Fruit fly (Drosophila melanogaster) whole organism, embryonic: ENCODE results near the gene PpD6.
A peak's percentile ranks its signal among the peaks of the same experiment; 100 is the strongest.

Source experiments
- Adf1 ChIP-seq: fragments of 200-800 bp; sonication (Bioruptor generic); IDR thresholded peaks from 2 replicates; pipeline ENCODE4 v1.3.6; 2022; ENCODE audit warnings: missing biosample characterization, missing genetic modification characterization
- Atf6 ChIP-seq: fragments of 200-800 bp; sonication (Bioruptor generic); IDR thresholded peaks from 2 replicates; pipeline ENCODE4 v1.3.6; 2022; ENCODE audit warnings: missing biosample characterization, missing genetic modification characterization
- Awh ChIP-seq: fragments of 200-800 bp; sonication (Bioruptor generic); IDR thresholded peaks from 2 replicates; pipeline ENCODE4, ENCODE4 v1.3.6; 2022; ENCODE audit warnings: missing biosample characterization, missing genetic modification characterization
- C15 ChIP-seq: fragments of 200-800 bp; sonication (Bioruptor generic); IDR thresholded peaks from 3 replicates; pipeline ENCODE4 v1.3.6; 2022; ENCODE audit warnings: missing biosample characterization, missing genetic modification characterization
- CG10147 ChIP-seq: fragments of 200-800 bp; sonication (Bioruptor generic); optimal IDR thresholded peaks from 2 replicates; lab custom pipeline; 2019; ENCODE audit warnings: missing biosample characterization, mild to moderate bottlenecking, missing genetic modification characterization, moderate library complexity
- CG10366 ChIP-seq: fragments of 200-800 bp; sonication (Bioruptor generic); IDR thresholded peaks from 2 replicates; pipeline ENCODE4 v1.3.6; 2022; ENCODE audit warnings: missing biosample characterization, missing genetic modification characterization
- CG11085 ChIP-seq: fragments of 200-800 bp; sonication (Bioruptor generic); IDR thresholded peaks from 2 replicates; pipeline ENCODE4 v1.3.6; 2022; ENCODE audit warnings: missing biosample characterization, missing genetic modification characterization
- CG11093 ChIP-seq: fragments of 200-800 bp; sonication (Bioruptor generic); IDR thresholded peaks from 3 replicates; pipeline ENCODE4 v1.3.6; 2022; ENCODE audit warnings: missing biosample characterization, missing genetic modification characterization
- CG11695 ChIP-seq: fragments of 200-800 bp; sonication (Bioruptor generic); IDR thresholded peaks from 3 replicates; pipeline ENCODE4 v1.3.6; 2022; ENCODE audit warnings: missing biosample characterization, missing genetic modification characterization
- CG12659 ChIP-seq: fragments of 200-800 bp; sonication (Bioruptor generic); optimal IDR thresholded peaks from 3 replicates; lab custom pipeline; 2017; ENCODE audit warnings: mild to moderate bottlenecking, missing biosample characterization, missing genetic modification reagents, missing genetic modification characterization
- CG12942 ChIP-seq: fragments of 200-800 bp; sonication (Bioruptor generic); optimal IDR thresholded peaks from 3 replicates; lab custom pipeline; 2016; ENCODE audit warnings: missing biosample characterization, missing genetic modification characterization
- CG15696 ChIP-seq: fragments of 200-800 bp; sonication (Bioruptor generic); optimal IDR thresholded peaks from 2 replicates; lab custom pipeline; 2019; ENCODE audit warnings: missing biosample characterization, mild to moderate bottlenecking, missing genetic modification characterization, moderate library complexity
- CG16863 ChIP-seq: fragments of 200-800 bp; sonication (Bioruptor generic); optimal IDR thresholded peaks from 3 replicates; lab custom pipeline; 2016; ENCODE audit warnings: missing biosample characterization, missing genetic modification characterization
- CG17568 ChIP-seq: fragments of 200-800 bp; sonication (Bioruptor generic); optimal IDR thresholded peaks from 2 replicates; lab custom pipeline; 2018; ENCODE audit warnings: missing biosample characterization, mild to moderate bottlenecking, missing genetic modification characterization, moderate library complexity
- CG17912 ChIP-seq: fragments of 200-800 bp; sonication (Bioruptor generic); optimal IDR thresholded peaks from 2 replicates; lab custom pipeline; 2018; ENCODE audit warnings: missing biosample characterization, mild to moderate bottlenecking, missing genetic modification characterization
- CG1832 ChIP-seq: fragments of 200-800 bp; sonication (Bioruptor generic); optimal IDR thresholded peaks from 2 replicates; lab custom pipeline; 2017; ENCODE audit warnings: missing biosample characterization, mild to moderate bottlenecking, missing genetic modification characterization, inconsistent platforms
- CG2712 ChIP-seq: fragments of 200-800 bp; optimal IDR thresholded peaks from 3 replicates; lab custom pipeline; 2019; ENCODE audit warnings: missing biosample characterization, mild to moderate bottlenecking, missing genetic modification characterization, moderate library complexity
- CG30020 ChIP-seq: fragments of 200-800 bp; optimal IDR thresholded peaks from 2 replicates; lab custom pipeline; 2019; ENCODE audit warnings: missing biosample characterization, mild to moderate bottlenecking, missing genetic modification characterization, moderate library complexity
- CG31441 ChIP-seq: fragments of 200-800 bp; sonication (Bioruptor generic); IDR thresholded peaks from 2 replicates; pipeline ENCODE4 v1.3.6; 2022; ENCODE audit warnings: missing biosample characterization, missing genetic modification characterization
- CG34422 ChIP-seq: fragments of 200-800 bp; sonication (Bioruptor generic); IDR thresholded peaks from 3 replicates; pipeline ENCODE4 v1.3.6; 2022; ENCODE audit warnings: missing biosample characterization, missing genetic modification characterization
- CG7928 ChIP-seq: fragments of 200-800 bp; sonication (Bioruptor generic); optimal IDR thresholded peaks from 2 replicates; lab custom pipeline; 2017; ENCODE audit warnings: missing biosample characterization, mild to moderate bottlenecking, missing genetic modification characterization
- CG9876 ChIP-seq: fragments of 200-800 bp; sonication (Bioruptor generic); optimal IDR thresholded peaks from 2 replicates; lab custom pipeline; 2016; ENCODE audit warnings: missing biosample characterization, missing genetic modification characterization
- D19B ChIP-seq: fragments of 200-800 bp; sonication (Bioruptor generic); optimal IDR thresholded peaks from 2 replicates; lab custom pipeline; 2017; ENCODE audit warnings: missing biosample characterization, mild to moderate bottlenecking, missing genetic modification characterization
- Dad ChIP-seq: fragments of 200-800 bp; sonication (Bioruptor generic); optimal IDR thresholded peaks from 3 replicates; lab custom pipeline; 2016; ENCODE audit warnings: missing biosample characterization, missing genetic modification characterization
- Ets97D ChIP-seq: fragments of 200-800 bp; sonication (Bioruptor generic); optimal IDR thresholded peaks from 3 replicates; lab custom pipeline; 2016; ENCODE audit warnings: missing biosample characterization, missing genetic modification characterization
- GATAe ChIP-seq: fragments of 200-800 bp; sonication (Bioruptor generic); conservative IDR thresholded peaks from 2 replicates; pipeline ENCODE4 v1.3.6; 2022; ENCODE audit warnings: missing biosample characterization, missing genetic modification characterization
- Hr39 ChIP-seq: fragments of >200 bp; optimal IDR thresholded peaks from 2 replicates; lab custom pipeline; 2017
- Meics ChIP-seq: fragments of 200-800 bp; sonication (Bioruptor generic); optimal IDR thresholded peaks from 2 replicates; lab custom pipeline; 2017; ENCODE audit warnings: missing biosample characterization, mild to moderate bottlenecking, missing genetic modification characterization
- Mrtf ChIP-seq: fragments of 200-800 bp; sonication (Bioruptor generic); IDR thresholded peaks from 3 replicates; pipeline ENCODE4 v1.3.6; 2022; ENCODE audit warnings: missing biosample characterization, missing genetic modification characterization
- NC2α ChIP-seq: fragments of 200-800 bp; sonication (Bioruptor generic); optimal IDR thresholded peaks from 2 replicates; lab custom pipeline; 2016; ENCODE audit warnings: missing biosample characterization, missing genetic modification characterization
- Nf-YC ChIP-seq: fragments of 200-800 bp; optimal IDR thresholded peaks from 3 replicates; lab custom pipeline; 2019; ENCODE audit warnings: missing biosample characterization, mild to moderate bottlenecking, missing genetic modification characterization, moderate library complexity
- Opbp ChIP-seq: fragments of 200-800 bp; sonication (Bioruptor generic); IDR thresholded peaks from 3 replicates; pipeline ENCODE4 v1.3.6; 2022; ENCODE audit warnings: missing biosample characterization, missing genetic modification characterization; ENCODE audit not compliant: partially characterized antibody
- Optix ChIP-seq: fragments of 200-800 bp; sonication (Bioruptor generic); IDR thresholded peaks from 3 replicates; pipeline ENCODE4 v1.3.6; 2022; ENCODE audit warnings: missing biosample characterization, missing genetic modification characterization
- Pdp1 ChIP-seq, 2 experiments: fragments of 200-800 bp; sonication (Bioruptor generic); optimal IDR thresholded peaks; 3 replicates each; lab custom pipeline; 2016; ENCODE audit warnings: missing biosample characterization in 2 of 2, missing genetic modification characterization in 2 of 2, mild to moderate bottlenecking in 1 of 2, moderate library complexity in 1 of 2
- Ssrp ChIP-seq: fragments of 200-800 bp; sonication (Bioruptor generic); optimal IDR thresholded peaks from 2 replicates; lab custom pipeline; 2018; ENCODE audit warnings: missing biosample characterization, mild to moderate bottlenecking, missing genetic modification characterization, moderate library complexity
- bab2 ChIP-seq: fragments of 200-800 bp; sonication (Bioruptor generic); optimal IDR thresholded peaks from 2 replicates; lab custom pipeline; 2016; ENCODE audit warnings: missing biosample characterization, missing genetic modification characterization
- cas ChIP-seq: fragments of 200-800 bp; sonication (Bioruptor generic); IDR thresholded peaks from 2 replicates; pipeline ENCODE4 v1.3.6; 2022; ENCODE audit warnings: missing biosample characterization, missing genetic modification characterization
- crp ChIP-seq, 2 experiments: fragments of 200-800 bp; sonication (Bioruptor generic); optimal IDR thresholded peaks; 2 replicates in 1 of 2; 3 replicates in 1 of 2; lab custom pipeline; 2017; ENCODE audit warnings: missing biosample characterization in 2 of 2, missing genetic modification characterization in 2 of 2, mild to moderate bottlenecking in 1 of 2, moderate library complexity in 1 of 2
- dmrt99B ChIP-seq: fragments of 200-800 bp; sonication (Bioruptor generic); optimal IDR thresholded peaks from 2 replicates; lab custom pipeline; 2018; ENCODE audit warnings: missing biosample characterization, mild to moderate bottlenecking, missing genetic modification characterization, moderate library complexity
- dysf ChIP-seq: fragments of 200-800 bp; sonication (Bioruptor generic); IDR thresholded peaks from 3 replicates; pipeline ENCODE4 v1.3.6; 2022; ENCODE audit warnings: missing biosample characterization, missing genetic modification characterization
- exex ChIP-seq: fragments of 200-800 bp; sonication (Bioruptor generic); optimal IDR thresholded peaks from 4 replicates; lab custom pipeline; 2018; ENCODE audit warnings: missing biosample characterization, mild to moderate bottlenecking, missing genetic modification characterization, moderate library complexity
- fd3F ChIP-seq: fragments of 200-800 bp; sonication (Bioruptor generic); optimal IDR thresholded peaks from 2 replicates; lab custom pipeline; 2018; ENCODE audit warnings: missing biosample characterization, mild to moderate bottlenecking, missing genetic modification characterization, moderate library complexity
- grn ChIP-seq: fragments of 200-800 bp; sonication (Bioruptor generic); optimal IDR thresholded peaks from 3 replicates; lab custom pipeline; 2017; ENCODE audit warnings: missing biosample characterization, missing genetic modification characterization
- ham ChIP-seq: fragments of 200-800 bp; sonication (Bioruptor generic); IDR thresholded peaks from 2 replicates; pipeline ENCODE4 v1.3.6; 2022; ENCODE audit warnings: missing biosample characterization, missing genetic modification characterization
- insv ChIP-seq, 2 experiments: fragments of 200-800 bp; sonication (Bioruptor generic); optimal IDR thresholded peaks; 3 replicates each; lab custom pipeline; 2016 to 2018; ENCODE audit warnings: missing biosample characterization in 2 of 2, missing genetic modification characterization in 2 of 2
- kah ChIP-seq: fragments of 200-800 bp; sonication (Bioruptor generic); optimal IDR thresholded peaks from 2 replicates; lab custom pipeline; 2018; ENCODE audit warnings: missing biosample characterization, mild to moderate bottlenecking, missing genetic modification characterization
- kni ChIP-seq: fragments of 200-800 bp; sonication (Bioruptor generic); optimal IDR thresholded peaks from 3 replicates; lab custom pipeline; 2017; ENCODE audit warnings: mild to moderate bottlenecking, missing biosample characterization, missing genetic modification reagents, missing genetic modification characterization
- nau ChIP-seq: fragments of 200-800 bp; sonication (Bioruptor generic); optimal IDR thresholded peaks from 3 replicates; lab custom pipeline; 2017; ENCODE audit warnings: missing biosample characterization, mild to moderate bottlenecking, missing genetic modification characterization, missing genetic modification reagents
- pb ChIP-seq: fragments of 200-800 bp; sonication (Bioruptor generic); optimal IDR thresholded peaks from 3 replicates; lab custom pipeline; 2016; ENCODE audit warnings: missing biosample characterization, missing genetic modification characterization
- pros ChIP-seq: fragments of 200-800 bp; sonication (Bioruptor generic); optimal IDR thresholded peaks from 3 replicates; lab custom pipeline; 2019; ENCODE audit warnings: missing biosample characterization, mild to moderate bottlenecking, missing genetic modification characterization, moderate library complexity
- salm ChIP-seq: fragments of 200-800 bp; sonication (Bioruptor generic); optimal IDR thresholded peaks from 2 replicates; lab custom pipeline; 2018; ENCODE audit warnings: missing biosample characterization, mild to moderate bottlenecking, missing genetic modification characterization
- schlank ChIP-seq: fragments of 200-800 bp; sonication (Bioruptor generic); optimal IDR thresholded peaks from 2 replicates; lab custom pipeline; 2018; ENCODE audit warnings: missing biosample characterization, mild to moderate bottlenecking, missing genetic modification characterization

Gene PpD6

DNA sequence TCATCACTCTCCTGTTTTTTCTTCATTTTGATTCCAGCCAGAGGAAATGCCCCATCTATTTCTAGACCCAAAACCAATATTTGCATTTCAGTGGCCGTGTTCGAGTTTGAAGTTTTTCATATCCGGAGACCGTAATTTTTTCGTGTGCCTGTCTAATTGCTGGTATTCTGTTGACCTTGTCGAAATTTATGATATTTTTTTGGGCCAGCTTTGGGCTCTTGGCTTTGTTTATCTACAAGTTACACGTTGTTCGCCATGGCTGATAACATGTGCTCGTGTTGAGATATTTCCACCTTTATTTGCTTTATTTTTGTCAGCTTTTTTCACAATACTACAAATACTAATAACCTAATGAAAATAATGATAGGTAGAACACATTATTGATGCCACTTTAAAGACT, 12.3 kb downstream of the PpD6 start (continued):
- TF ChIP-seq salm (tag; lab: Kevin White, UChicago) (no peak), CG34422 (GFP tag; lab: Robert Waterston, UW) (no peak), CG17568 (GFP tag; lab: Kevin White, UChicago) (peak; percentile 24), CG1832 (GFP tag; lab: Kevin White, UChicago) (no peak), kah (GFP tag; lab: Kevin White, UChicago) (no peak), CG12942 (GFP tag; lab: Kevin White, UChicago) (no peak), Awh (GFP tag; lab: Robert Waterston, UW) (no peak), Mrtf (no peak), bab2 (GFP tag; lab: Kevin White, UChicago) (no peak), CG9876 (GFP tag; lab: Kevin White, UChicago) (no peak), CG17912 (no peak), Atf6 (GFP tag; lab: Robert Waterston, UW) (0 out of 2 replicates have a peak, but pooled peaks have one; percentile 8), CG11085 (GFP tag; lab: Robert Waterston, UW) (no peak), CG12659 (no peak), NC2α (no peak), ham (GFP tag; lab: Robert Waterston, UW) (no peak), schlank (tag; lab: Kevin White, UChicago) (no peak), dysf (GFP tag; lab: Robert Waterston, UW) (no peak), Ets97D (GFP tag; lab: Kevin White, UChicago) (no peak), Meics (GFP tag; lab: Kevin White, UChicago) (no peak), CG31441 (GFP tag; lab: Robert Waterston, UW) (no peak; the same call in 1 of the 2 replicates), D19B (GFP tag; lab: Kevin White, UChicago) (no peak), CG7928 (GFP tag; lab: Kevin White, UChicago) (no peak), Opbp (GFP tag; lab: Robert Waterston, UW) (no peak), CG11695 (no peak), pros (GFP tag; lab: Kevin White, UChicago) (no peak), Ssrp (tag; lab: Kevin White, UChicago) (no peak), cas (GFP tag; lab: Robert Waterston, UW) (no peak), Hr39 (lab: Kevin White, UChicago) (no peak), nau (GFP tag; lab: Kevin White, UChicago) (peak; percentile 36), Optix (GFP tag; lab: Robert Waterston, UW) (no peak), crp (GFP tag; optimal IDR thresholded peaks at IDR 0.05; lab: Kevin White, UChicago) (no peak), kni (GFP tag; lab: Kevin White, UChicago) (no peak), fd3F (no peak), CG2712 (tag; lab: Kevin White, UChicago) (no peak), C15 (GFP tag; lab: Robert Waterston, UW) (no peak), Adf1 (GFP tag; lab: Robert Waterston, UW) (no peak), CG16863 (GFP tag; lab: Kevin White, UChicago) (no peak), insv (GFP tag; optimal IDR thresholded peaks at IDR 0.05; lab: Kevin White, UChicago) (no peak), CG11093 (no peak), exex (tag; lab: Kevin White, UChicago) (peak; percentile 33), GATAe (GFP tag; lab: Robert Waterston, UW) (no peak), CG30020 (tag; lab: Kevin White, UChicago) (no peak), Pdp1 (GFP tag; optimal IDR thresholded peaks at IDR 0.05; lab: Kevin White, UChicago) (no peak), grn (GFP tag; lab: Kevin White, UChicago) (peak; percentile 50), Nf-YC (tag; lab: Kevin White, UChicago) (no peak), Dad (GFP tag; lab: Kevin White, UChicago) (no peak), dmrt99B (tag; lab: Kevin White, UChicago) (peak; percentile 16), pb (GFP tag; lab: Kevin White, UChicago) (no peak), CG15696 (no peak), CG10147 (no peak), CG10366 (GFP tag; lab: Robert Waterston, UW) (no peak)
